Fruit fly (Drosophila melanogaster) whole organism, embryonic: ENCODE results near the gene CG8952.

ENCODE experiments used
- ATbp ChIP-seq: fragments of 200-800 bp; sonication (Bioruptor generic); optimal IDR thresholded peaks from 2 replicates; lab custom pipeline; 2017; ENCODE audit warnings: missing biosample characterization, mild to moderate bottlenecking, missing genetic modification characterization, missing genetic modification reagents
- Adf1 ChIP-seq: fragments of 200-800 bp; sonication (Bioruptor generic); IDR thresholded peaks from 2 replicates; pipeline ENCODE4 v1.3.6; 2022; ENCODE audit warnings: missing biosample characterization, missing genetic modification characterization
- Asciz ChIP-seq: fragments of 200-800 bp; sonication (Bioruptor generic); optimal IDR thresholded peaks from 2 replicates; lab custom pipeline; 2017; ENCODE audit warnings: missing biosample characterization, mild to moderate bottlenecking, missing genetic modification characterization, missing genetic modification reagents
- Awh ChIP-seq: fragments of 200-800 bp; sonication (Bioruptor generic); IDR thresholded peaks from 2 replicates; pipeline ENCODE4, ENCODE4 v1.3.6; 2022; ENCODE audit warnings: missing biosample characterization, missing genetic modification characterization
- CG10462 ChIP-seq: fragments of 200-800 bp; sonication (Bioruptor generic); optimal IDR thresholded peaks from 2 replicates; lab custom pipeline; 2016; ENCODE audit warnings: missing biosample characterization, missing genetic modification characterization
- CG10565 ChIP-seq: fragments of 200-800 bp; sonication (Bioruptor generic); optimal IDR thresholded peaks from 3 replicates; lab custom pipeline; 2016; ENCODE audit warnings: missing biosample characterization, mild to moderate bottlenecking, missing genetic modification characterization
- CG10654 ChIP-seq: fragments of 200-800 bp; sonication (Bioruptor generic); optimal IDR thresholded peaks from 2 replicates; lab custom pipeline; 2016; ENCODE audit warnings: missing biosample characterization, missing genetic modification characterization
- CG11085 ChIP-seq: fragments of 200-800 bp; sonication (Bioruptor generic); IDR thresholded peaks from 2 replicates; pipeline ENCODE4 v1.3.6; 2022; ENCODE audit warnings: missing biosample characterization, missing genetic modification characterization
- CG12104 ChIP-seq: fragments of 200-800 bp; sonication (Bioruptor generic); optimal IDR thresholded peaks from 3 replicates; lab custom pipeline; 2016; ENCODE audit warnings: missing biosample characterization, missing genetic modification characterization
- CG14860 ChIP-seq: fragments of 200-800 bp; sonication (Bioruptor generic); IDR thresholded peaks from 3 replicates; pipeline ENCODE4 v1.3.6; 2022; ENCODE audit warnings: missing biosample characterization, missing genetic modification characterization; ENCODE audit not compliant: partially characterized antibody
- CG17385 ChIP-seq: fragments of 200-800 bp; sonication (Bioruptor generic); optimal IDR thresholded peaks from 3 replicates; lab custom pipeline; 2018; ENCODE audit warnings: missing biosample characterization, mild to moderate bottlenecking, missing genetic modification characterization
- CG17612 ChIP-seq: fragments of 200-800 bp; sonication (Bioruptor generic); IDR thresholded peaks from 2 replicates; pipeline ENCODE4 v1.3.6; 2022; ENCODE audit warnings: missing biosample characterization, missing genetic modification characterization
- CG1792 ChIP-seq: fragments of 200-800 bp; sonication (Bioruptor generic); optimal IDR thresholded peaks from 2 replicates; lab custom pipeline; 2016; ENCODE audit warnings: missing biosample characterization, missing genetic modification characterization
- CG2712 ChIP-seq: fragments of 200-800 bp; optimal IDR thresholded peaks from 3 replicates; lab custom pipeline; 2019; ENCODE audit warnings: missing biosample characterization, mild to moderate bottlenecking, missing genetic modification characterization, moderate library complexity
- CG31441 ChIP-seq: fragments of 200-800 bp; sonication (Bioruptor generic); IDR thresholded peaks from 2 replicates; pipeline ENCODE4 v1.3.6; 2022; ENCODE audit warnings: missing biosample characterization, missing genetic modification characterization
- CG3995 ChIP-seq: fragments of 200-800 bp; sonication (Bioruptor generic); optimal IDR thresholded peaks from 3 replicates; lab custom pipeline; 2016; ENCODE audit warnings: missing biosample characterization, missing genetic modification characterization
- CG4282 ChIP-seq: fragments of 200-800 bp; sonication (Bioruptor generic); optimal IDR thresholded peaks from 2 replicates; lab custom pipeline; 2016; ENCODE audit warnings: missing biosample characterization, missing genetic modification characterization
- CG4360 ChIP-seq: fragments of 200-800 bp; sonication (Bioruptor generic); IDR thresholded peaks from 2 replicates; pipeline ENCODE4 v1.3.6; 2022; ENCODE audit warnings: missing biosample characterization, missing genetic modification characterization
- CG43689 ChIP-seq: fragments of 200-800 bp; sonication (Bioruptor generic); IDR thresholded peaks from 2 replicates; pipeline ENCODE4 v1.3.6; 2022; ENCODE audit warnings: missing biosample characterization, missing genetic modification characterization
- CG6813 ChIP-seq: fragments of 200-800 bp; sonication (Bioruptor generic); optimal IDR thresholded peaks from 2 replicates; lab custom pipeline; 2017; ENCODE audit warnings: missing biosample characterization, missing genetic modification characterization, mild to moderate bottlenecking, moderate library complexity, missing genetic modification reagents
- CG7987 ChIP-seq: fragments of 200-800 bp; sonication (Bioruptor generic); optimal IDR thresholded peaks from 2 replicates; lab custom pipeline; 2018; ENCODE audit warnings: missing biosample characterization, mild to moderate bottlenecking, missing genetic modification characterization, moderate library complexity
- CG9609 ChIP-seq: fragments of 200-800 bp; sonication (Bioruptor generic); optimal IDR thresholded peaks from 3 replicates; lab custom pipeline; 2016; ENCODE audit warnings: missing biosample characterization, missing genetic modification characterization
- CG9797 ChIP-seq: fragments of 200-800 bp; sonication (Bioruptor generic); optimal IDR thresholded peaks from 3 replicates; lab custom pipeline; 2018; ENCODE audit warnings: missing biosample characterization, mild to moderate bottlenecking, missing genetic modification characterization
- Chrac-16 ChIP-seq: fragments of 200-800 bp; sonication (Bioruptor generic); optimal IDR thresholded peaks from 3 replicates; lab custom pipeline; 2016; ENCODE audit warnings: missing biosample characterization, missing genetic modification characterization
- Fer2 ChIP-seq: fragments of 200-800 bp; sonication (Bioruptor generic); optimal IDR thresholded peaks from 2 replicates; lab custom pipeline; 2018; ENCODE audit warnings: missing biosample characterization, mild to moderate bottlenecking, missing genetic modification characterization, moderate library complexity
- MBD-R2 ChIP-seq: fragments of 200-800 bp; sonication (Bioruptor generic); IDR thresholded peaks from 2 replicates; pipeline ENCODE4 v1.3.6; 2022; ENCODE audit warnings: missing biosample characterization, missing genetic modification characterization
- Meics ChIP-seq: fragments of 200-800 bp; sonication (Bioruptor generic); optimal IDR thresholded peaks from 2 replicates; lab custom pipeline; 2017; ENCODE audit warnings: missing biosample characterization, mild to moderate bottlenecking, missing genetic modification characterization
- NC2α ChIP-seq: fragments of 200-800 bp; sonication (Bioruptor generic); optimal IDR thresholded peaks from 2 replicates; lab custom pipeline; 2016; ENCODE audit warnings: missing biosample characterization, missing genetic modification characterization
- Optix ChIP-seq: fragments of 200-800 bp; sonication (Bioruptor generic); IDR thresholded peaks from 3 replicates; pipeline ENCODE4 v1.3.6; 2022; ENCODE audit warnings: missing biosample characterization, missing genetic modification characterization
- Ssrp ChIP-seq: fragments of 200-800 bp; sonication (Bioruptor generic); optimal IDR thresholded peaks from 2 replicates; lab custom pipeline; 2018; ENCODE audit warnings: missing biosample characterization, mild to moderate bottlenecking, missing genetic modification characterization, moderate library complexity
- TFAM ChIP-seq: fragments of 200-800 bp; sonication (Bioruptor generic); optimal IDR thresholded peaks from 2 replicates; lab custom pipeline; 2017; ENCODE audit warnings: missing biosample characterization, missing genetic modification characterization, inconsistent platforms
- YL-1 ChIP-seq: fragments of 200-800 bp; sonication (Bioruptor generic); optimal IDR thresholded peaks from 3 replicates; lab custom pipeline; 2017; ENCODE audit warnings: missing biosample characterization, mild to moderate bottlenecking, missing genetic modification characterization
- amos ChIP-seq: fragments of 200-800 bp; sonication (Bioruptor generic); IDR thresholded peaks from 2 replicates; pipeline ENCODE4 v1.3.6; 2022; ENCODE audit warnings: missing biosample characterization, missing genetic modification characterization; ENCODE audit not compliant: partially characterized antibody
- ash1 ChIP-seq: fragments of 200-800 bp; sonication (Bioruptor generic); optimal IDR thresholded peaks from 2 replicates; lab custom pipeline; 2018; ENCODE audit warnings: missing biosample characterization, mild to moderate bottlenecking, missing genetic modification characterization
- bsh ChIP-seq, 2 experiments: fragments of 200-800 bp; sonication (Bioruptor generic); optimal IDR thresholded peaks; 2 replicates each; lab custom pipeline; 2017 to 2018; ENCODE audit warnings: mild to moderate bottlenecking in 2 of 2, missing biosample characterization in 2 of 2, missing genetic modification characterization in 2 of 2, moderate library complexity in 1 of 2
- cg ChIP-seq: fragments of 200-800 bp; sonication (Bioruptor generic); optimal IDR thresholded peaks from 3 replicates; lab custom pipeline; 2019; ENCODE audit warnings: missing biosample characterization, mild to moderate bottlenecking, missing genetic modification characterization, moderate library complexity
- dpn ChIP-seq, 2 experiments: fragments of 200-800 bp; sonication (Bioruptor generic); optimal IDR thresholded peaks; 3 replicates each; lab custom pipeline; 2016; ENCODE audit warnings: missing biosample characterization in 2 of 2, missing genetic modification characterization in 2 of 2
- gcm ChIP-seq: fragments of 200-800 bp; sonication (Bioruptor generic); optimal IDR thresholded peaks from 2 replicates; lab custom pipeline; 2019; ENCODE audit warnings: missing biosample characterization, mild to moderate bottlenecking, missing genetic modification characterization, moderate library complexity
- gem ChIP-seq: fragments of 200-800 bp; sonication (Bioruptor generic); optimal IDR thresholded peaks from 2 replicates; lab custom pipeline; 2019; ENCODE audit warnings: missing biosample characterization, mild to moderate bottlenecking, missing genetic modification characterization, moderate library complexity
- lbe ChIP-seq: fragments of 200-800 bp; sonication (Bioruptor generic); optimal IDR thresholded peaks from 2 replicates; lab custom pipeline; 2016; ENCODE audit warnings: missing biosample characterization, mild to moderate bottlenecking, missing genetic modification characterization
- mld ChIP-seq: fragments of 200-800 bp; sonication (Bioruptor generic); IDR thresholded peaks from 3 replicates; pipeline ENCODE4 v1.3.6; 2022; ENCODE audit warnings: missing biosample characterization, missing genetic modification characterization; ENCODE audit not compliant: partially characterized antibody
- nom ChIP-seq: fragments of 200-800 bp; sonication (Bioruptor generic); optimal IDR thresholded peaks from 2 replicates; lab custom pipeline; 2017; ENCODE audit warnings: missing biosample characterization, missing genetic modification characterization, mild to moderate bottlenecking, moderate library complexity, missing genetic modification reagents
- org-1 ChIP-seq: fragments of 200-800 bp; sonication (Bioruptor generic); optimal IDR thresholded peaks from 2 replicates; lab custom pipeline; 2017; ENCODE audit warnings: missing biosample characterization, missing genetic modification characterization
- run ChIP-seq: fragments of 200-800 bp; sonication (Bioruptor generic); optimal IDR thresholded peaks from 3 replicates; lab custom pipeline; 2018; ENCODE audit warnings: missing biosample characterization, mild to moderate bottlenecking, missing genetic modification characterization
- slp2 ChIP-seq: fragments of 200-800 bp; sonication (Bioruptor generic); optimal IDR thresholded peaks from 2 replicates; lab custom pipeline; 2016; ENCODE audit warnings: missing biosample characterization, missing genetic modification characterization
- sug ChIP-seq: fragments of 200-800 bp; optimal IDR thresholded peaks from 2 replicates; lab custom pipeline; 2019; ENCODE audit warnings: missing biosample characterization, mild to moderate bottlenecking, missing genetic modification characterization, moderate library complexity
- tio ChIP-seq: fragments of 200-800 bp; sonication (Bioruptor generic); optimal IDR thresholded peaks from 2 replicates; lab custom pipeline; 2017; ENCODE audit warnings: missing biosample characterization, missing genetic modification characterization, inconsistent platforms
- twi ChIP-seq: fragments of 200-800 bp; optimal IDR thresholded peaks from 2 replicates; lab custom pipeline; 2019; ENCODE audit warnings: missing biosample characterization, mild to moderate bottlenecking, missing genetic modification characterization, moderate library complexity
- usp ChIP-seq: fragments of >200 bp; optimal IDR thresholded peaks from 2 replicates; lab custom pipeline; 2017; ENCODE audit warnings: missing biosample characterization, missing genetic modification characterization
- wdn ChIP-seq: fragments of 200-800 bp; sonication (Bioruptor generic); IDR thresholded peaks from 2 replicates; pipeline ENCODE4 v1.3.6; 2022; ENCODE audit warnings: missing biosample characterization, missing genetic modification characterization

CG8952 gene

dm6 chrX:15738890-15739550 is 27.2 kb downstream of the CG8952 start, which contains the start of the genes CG11679 and CG8206 (continued):
- TF ChIP-seq CG31441 (GFP tag; lab: Robert Waterston, UW), result no peak
- no peak for TF ChIP-seq CG1792
- no peak for TF ChIP-seq CG43689
- TF ChIP-seq gem (tag; lab: Kevin White, UChicago), result peak; percentile 53
- TF ChIP-seq twi (tag; lab: Kevin White, UChicago), result peak; percentile 11
- no peak for TF ChIP-seq CG12104
- no peak for TF ChIP-seq ATbp (GFP tag; lab: Kevin White, UChicago)
- no peak for TF ChIP-seq gcm (GFP tag; lab: Kevin White, UChicago)
- TF ChIP-seq YL-1 (GFP tag; lab: Kevin White, UChicago), result peak; percentile 42
- TF ChIP-seq CG10565 (GFP tag; lab: Kevin White, UChicago), result no peak
- no peak for TF ChIP-seq wdn (GFP tag; lab: Robert Waterston, UW)
- TF ChIP-seq usp (GFP tag; lab: Kevin White, UChicago), result no peak
- TF ChIP-seq Optix (GFP tag; lab: Robert Waterston, UW), result no peak
- no peak for TF ChIP-seq CG7987 (GFP tag; lab: Kevin White, UChicago)
- no peak for TF ChIP-seq NC2α (GFP tag; lab: Kevin White, UChicago)
- no peak for TF ChIP-seq nom (GFP tag; lab: Kevin White, UChicago)
- TF ChIP-seq CG2712 (tag; lab: Kevin White, UChicago), result peak; percentile 42
- TF ChIP-seq Fer2 (tag; lab: Kevin White, UChicago), result no peak
- TF ChIP-seq CG17612 (GFP tag; lab: Robert Waterston, UW), result no peak
- TF ChIP-seq CG6813 (GFP tag; lab: Kevin White, UChicago), result no peak
- no peak for TF ChIP-seq ash1 (GFP tag; lab: Kevin White, UChicago)
- peak; percentile 3 for TF ChIP-seq CG17385
- TF ChIP-seq Ssrp, result no peak
- TF ChIP-seq amos (GFP tag; lab: Robert Waterston, UW), result no peak
- TF ChIP-seq slp2 (GFP tag; lab: Kevin White, UChicago), result no peak
- peak; percentile 71 for TF ChIP-seq sug (tag; lab: Kevin White, UChicago)
- no peak for TF ChIP-seq CG14860
- TF ChIP-seq Adf1 (GFP tag; lab: Robert Waterston, UW), result no peak
- TF ChIP-seq org-1 (GFP tag; lab: Kevin White, UChicago), result no peak
- TF ChIP-seq CG10654, result no peak
- peak; percentile 86 for TF ChIP-seq CG3995 (GFP tag; lab: Kevin White, UChicago)
- TF ChIP-seq mld, result no peak
- TF ChIP-seq bsh (GFP tag; optimal IDR thresholded peaks at IDR 0.05; lab: Kevin White, UChicago), result no peak
- peak; percentile 24 for TF ChIP-seq Chrac-16 (GFP tag; lab: Kevin White, UChicago)
- no peak for TF ChIP-seq CG4282
- no peak for TF ChIP-seq TFAM (GFP tag; lab: Kevin White, UChicago)
- no peak for TF ChIP-seq Awh (GFP tag; lab: Robert Waterston, UW)
- no peak for TF ChIP-seq CG11085 (GFP tag; lab: Robert Waterston, UW)
- peak; percentile 77 for TF ChIP-seq MBD-R2 (GFP tag; lab: Robert Waterston, UW)
- TF ChIP-seq dpn (GFP tag; optimal IDR thresholded peaks at IDR 0.05; lab: Kevin White, UChicago), result peak in 1 of 2 experiments; percentile 23
- TF ChIP-seq tio (GFP tag; lab: Kevin White, UChicago), result no peak
- TF ChIP-seq CG9797 (GFP tag; lab: Kevin White, UChicago), result no peak
- peak; percentile 37 for TF ChIP-seq CG9609 (GFP tag; lab: Kevin White, UChicago)
- TF ChIP-seq lbe (GFP tag; lab: Kevin White, UChicago), result no peak
- TF ChIP-seq CG10462 (GFP tag; lab: Kevin White, UChicago), result no peak
- TF ChIP-seq run, result no peak
- no peak for TF ChIP-seq Asciz (GFP tag; lab: Kevin White, UChicago)
- no peak for TF ChIP-seq CG4360
- TF ChIP-seq Meics (GFP tag; lab: Kevin White, UChicago), result peak; percentile 43
- no peak for TF ChIP-seq cg (GFP tag; lab: Kevin White, UChicago)
